Worm (Caenorhabditis elegans) whole organism, L2 larva: Measurements from ENCODE around the gene glb-30.

Experiments used
- C34F6.9 ChIP-seq: fragments of 150-350 bp; optimal IDR thresholded peaks from 2 replicates; lab custom pipeline; 2014; ENCODE audit warnings: missing biosample characterization, missing genetic modification characterization
- F13H6.1 ChIP-seq: sonication (generic microtip); optimal IDR thresholded peaks from 2 replicates; lab custom pipeline; 2016; ENCODE audit warnings: missing genetic modification characterization, missing compliant biosample characterization
- R02D3.7 ChIP-seq: fragments of 150-350 bp; optimal IDR thresholded peaks from 2 replicates; lab custom pipeline; 2014; ENCODE audit warnings: missing biosample characterization, missing genetic modification characterization
- Y55F3AM.14 ChIP-seq: fragments of 200-800 bp; sonication (Bioruptor generic); optimal IDR thresholded peaks from 2 replicates; lab custom pipeline; 2018; ENCODE audit warnings: mild to moderate bottlenecking, missing genetic modification characterization, missing compliant biosample characterization
- ZK546.5 ChIP-seq: sonication (generic microtip); optimal IDR thresholded peaks from 2 replicates; lab custom pipeline; 2017; ENCODE audit warnings: missing biosample characterization, missing genetic modification characterization
- alr-1 ChIP-seq: fragments of 150-350 bp; optimal IDR thresholded peaks from 2 replicates; lab custom pipeline; 2014; ENCODE audit warnings: missing biosample characterization, missing genetic modification characterization
- aly-2 ChIP-seq: fragments of 150-350 bp; optimal IDR thresholded peaks from 2 replicates; lab custom pipeline; 2014; ENCODE audit warnings: missing biosample characterization, missing genetic modification characterization
- blmp-1 ChIP-seq: sonication (generic microtip); optimal IDR thresholded peaks from 2 replicates; lab custom pipeline; 2017; ENCODE audit warnings: missing genetic modification characterization, mild to moderate bottlenecking, missing compliant biosample characterization, antibody characterized with exemption, moderate library complexity; ENCODE audit not compliant: insufficient read depth
- ceh-82 ChIP-seq: fragments of 150-350 bp; optimal IDR thresholded peaks from 2 replicates; lab custom pipeline; 2014; ENCODE audit warnings: missing biosample characterization, missing genetic modification characterization
- crh-2 ChIP-seq: sonication (generic microtip); optimal IDR thresholded peaks from 2 replicates; lab custom pipeline; 2017; ENCODE audit warnings: missing biosample characterization, missing genetic modification characterization
- dmd-4 ChIP-seq: sonication (generic microtip); optimal IDR thresholded peaks from 2 replicates; lab custom pipeline; 2017; ENCODE audit warnings: missing biosample characterization, missing genetic modification characterization
- egl-27 ChIP-seq: sonication (generic microtip); optimal IDR thresholded peaks from 3 replicates; lab custom pipeline; 2017; ENCODE audit warnings: missing biosample characterization, missing genetic modification reagents, missing genetic modification characterization
- elt-1 ChIP-seq: fragments of 150-350 bp; optimal IDR thresholded peaks from 2 replicates; lab custom pipeline; 2014; ENCODE audit warnings: missing biosample characterization, missing genetic modification characterization
- elt-3 ChIP-seq: sonication (generic microtip); optimal IDR thresholded peaks from 2 replicates; lab custom pipeline; 2017; ENCODE audit warnings: missing biosample characterization, missing genetic modification characterization
- fos-1 ChIP-seq: fragments of 150-350 bp; optimal IDR thresholded peaks from 2 replicates; lab custom pipeline; 2014; ENCODE audit warnings: missing biosample characterization, missing genetic modification characterization
- gmeb-1 ChIP-seq: fragments of 150-350 bp; optimal IDR thresholded peaks from 2 replicates; lab custom pipeline; 2014; ENCODE audit warnings: missing biosample characterization, missing genetic modification characterization
- lin-11 ChIP-seq: fragments of 150-350 bp; sonication (generic microtip); optimal IDR thresholded peaks from 2 replicates; lab custom pipeline; 2014; ENCODE audit warnings: missing biosample characterization, missing genetic modification characterization, inconsistent platforms, mixed read lengths
- lin-13 ChIP-seq: fragments of 150-350 bp; optimal IDR thresholded peaks from 2 replicates; lab custom pipeline; 2014; ENCODE audit warnings: missing biosample characterization, missing genetic modification reagents, missing genetic modification characterization
- lsy-2 ChIP-seq, 2 experiments: fragments of 150-350 bp in 1 of 2; sonication (generic microtip) in 1 of 2; optimal IDR thresholded peaks; 2 replicates each; lab custom pipeline; 2014 to 2017; ENCODE audit warnings: missing biosample characterization in 2 of 2, missing genetic modification characterization in 2 of 2
- mab-5 ChIP-seq: fragments of 150-350 bp; optimal IDR thresholded peaks from 2 replicates; lab custom pipeline; 2014; ENCODE audit warnings: missing biosample characterization, missing genetic modification characterization
- mbf-1 ChIP-seq: sonication (generic microtip); optimal IDR thresholded peaks from 2 replicates; lab custom pipeline; 2017; ENCODE audit warnings: missing biosample characterization, missing genetic modification characterization
- mdl-1 ChIP-seq, 2 experiments: fragments of 150-350 bp in 1 of 2; sonication (generic microtip) in 1 of 2; optimal IDR thresholded peaks; 2 replicates each; lab custom pipeline; 2017; ENCODE audit warnings: missing biosample characterization in 2 of 2, missing genetic modification characterization in 2 of 2
- nhr-10 ChIP-seq: sonication (generic microtip); optimal IDR thresholded peaks from 2 replicates; lab custom pipeline; 2017; ENCODE audit warnings: missing biosample characterization, missing genetic modification characterization
- nhr-11 ChIP-seq: fragments of 150-350 bp; optimal IDR thresholded peaks from 2 replicates; lab custom pipeline; 2014; ENCODE audit warnings: missing biosample characterization, missing genetic modification characterization
- nhr-12 ChIP-seq: fragments of 150-350 bp; optimal IDR thresholded peaks from 2 replicates; lab custom pipeline; 2014; ENCODE audit warnings: missing biosample characterization, missing genetic modification characterization
- nhr-129 ChIP-seq: fragments of 150-350 bp; optimal IDR thresholded peaks from 2 replicates; lab custom pipeline; 2014; ENCODE audit warnings: missing biosample characterization, missing genetic modification characterization
- nhr-21 ChIP-seq: fragments of 150-350 bp; optimal IDR thresholded peaks from 2 replicates; lab custom pipeline; 2014; ENCODE audit warnings: missing biosample characterization, missing genetic modification characterization
- nhr-23 ChIP-seq: fragments of 150-350 bp; optimal IDR thresholded peaks from 2 replicates; lab custom pipeline; 2014; ENCODE audit warnings: missing biosample characterization, missing genetic modification reagents, missing genetic modification characterization
- nhr-237 ChIP-seq: fragments of 150-350 bp; optimal IDR thresholded peaks from 2 replicates; lab custom pipeline; 2014; ENCODE audit warnings: missing biosample characterization, missing genetic modification characterization
- nhr-25 ChIP-seq: fragments of 150-350 bp; sonication (generic microtip); optimal IDR thresholded peaks from 3 replicates; lab custom pipeline; 2014; ENCODE audit warnings: missing biosample characterization, missing genetic modification characterization
- nhr-6 ChIP-seq: fragments of 150-350 bp; optimal IDR thresholded peaks from 2 replicates; lab custom pipeline; 2014; ENCODE audit warnings: missing biosample characterization, missing genetic modification characterization
- nhr-77 ChIP-seq: fragments of 150-350 bp; optimal IDR thresholded peaks from 2 replicates; lab custom pipeline; 2014; ENCODE audit warnings: missing biosample characterization, missing genetic modification characterization
- peb-1 ChIP-seq: fragments of 150-350 bp; optimal IDR thresholded peaks from 2 replicates; lab custom pipeline; 2014; ENCODE audit warnings: missing biosample characterization, missing genetic modification characterization
- sem-4 ChIP-seq: fragments of 150-350 bp; optimal IDR thresholded peaks from 2 replicates; lab custom pipeline; 2014; ENCODE audit warnings: missing biosample characterization, missing genetic modification reagents, missing genetic modification characterization
- skn-1 ChIP-seq: sonication (generic microtip); optimal IDR thresholded peaks from 2 replicates; lab custom pipeline; 2017; ENCODE audit warnings: missing biosample characterization, missing genetic modification characterization
- sma-9 ChIP-seq, 2 experiments: fragments of 150-350 bp in 1 of 2; sonication (generic microtip) in 1 of 2; optimal IDR thresholded peaks; 2 replicates each; lab custom pipeline; 2014 to 2016; ENCODE audit warnings: missing genetic modification characterization in 2 of 2, mild to moderate bottlenecking in 1 of 2, missing biosample characterization in 1 of 2, missing compliant biosample characterization in 1 of 2, missing genetic modification reagents in 1 of 2, moderate library complexity in 1 of 2
- snpc-4 ChIP-seq: fragments of 150-350 bp; optimal IDR thresholded peaks from 2 replicates; lab custom pipeline; 2014; ENCODE audit warnings: missing biosample characterization, missing genetic modification characterization
- unc-39 ChIP-seq: fragments of 150-350 bp; optimal IDR thresholded peaks from 2 replicates; lab custom pipeline; 2014; ENCODE audit warnings: missing biosample characterization, missing genetic modification characterization
- unc-55 ChIP-seq: fragments of 150-350 bp; sonication (generic microtip); optimal IDR thresholded peaks from 3 replicates; lab custom pipeline; 2014; ENCODE audit warnings: missing biosample characterization, missing genetic modification reagents, missing genetic modification characterization
- zag-1 ChIP-seq: fragments of 150-350 bp; optimal IDR thresholded peaks from 2 replicates; lab custom pipeline; 2014; ENCODE audit warnings: missing biosample characterization, missing genetic modification characterization
- ztf-1 ChIP-seq: fragments of 200-800 bp; sonication (Bioruptor generic); conservative IDR thresholded peaks from 2 replicates; pipeline ENCODE4 v1.3.6; 2022; ENCODE audit warnings: missing genetic modification characterization, missing compliant biosample characterization
- ztf-11 ChIP-seq: sonication (generic microtip); optimal IDR thresholded peaks from 2 replicates; lab custom pipeline; 2017; ENCODE audit warnings: missing biosample characterization, missing genetic modification characterization
- ztf-4 ChIP-seq: fragments of 150-350 bp; optimal IDR thresholded peaks from 2 replicates; lab custom pipeline; 2014; ENCODE audit warnings: missing biosample characterization, missing genetic modification characterization

The glb-30 gene

ce11 chrIII:1621330-1621729 lies 47.1 kb downstream of the glb-30 start:
- TF ChIP-seq ZK546.5 (tag; lab: Kevin White, UChicago): no peak
- TF ChIP-seq fos-1 (tag; lab: Kevin White, UChicago): no peak
- TF ChIP-seq lin-13 (GFP tag; lab: Kevin White, UChicago): no peak
- TF ChIP-seq elt-3: no peak
- no peak for TF ChIP-seq ceh-82 (tag; lab: Kevin White, UChicago)
- no peak for TF ChIP-seq sma-9 (GFP tag; optimal IDR thresholded peaks at IDR 0.05; lab: Kevin White, UChicago)
- TF ChIP-seq sma-9 (tag; optimal IDR thresholded peaks at IDR 0.05; lab: Kevin White, UChicago): no peak
- no peak for TF ChIP-seq mab-5 (tag; lab: Kevin White, UChicago)
- TF ChIP-seq unc-55: no peak
- no peak for TF ChIP-seq Y55F3AM.14 (GFP tag; lab: Kevin White, UChicago)
- no peak for TF ChIP-seq gmeb-1 (tag; lab: Kevin White, UChicago)
- TF ChIP-seq skn-1 (tag; lab: Kevin White, UChicago): no peak
- no peak for TF ChIP-seq mdl-1 (tag; optimal IDR thresholded peaks at IDR 0.05; lab: Kevin White, UChicago)
- TF ChIP-seq R02D3.7: no peak
- no peak for TF ChIP-seq C34F6.9
- TF ChIP-seq egl-27 (tag; lab: Kevin White, UChicago): no peak
- TF ChIP-seq dmd-4 (tag; lab: Kevin White, UChicago): no peak
- TF ChIP-seq nhr-129 (tag; lab: Kevin White, UChicago): no peak
- TF ChIP-seq alr-1: no peak

- TF ChIP-seq ceh-82 (tag; lab: Kevin White, UChicago) (no peak), nhr-129 (tag; lab: Kevin White, UChicago) (no peak), ztf-1 (GFP tag; lab: Robert Waterston, UW) (no peak), dmd-4 (tag; lab: Kevin White, UChicago) (no peak), mdl-1 (tag; optimal IDR thresholded peaks at IDR 0.05; lab: Kevin White, UChicago) (no peak), nhr-10 (tag; lab: Kevin White, UChicago) (no peak), nhr-11 (tag; lab: Kevin White, UChicago) (no peak), F13H6.1 (no peak), unc-55 (no peak)
Measured at ce11 chrIII:1619890-1620289, 48.5 kb downstream of the glb-30 start.

ce11 chrIII:1619442-1619841 lies 49.0 kb downstream of the glb-30 start, which contains the start of gene hsp-60:
Gene hsp-60, plus strand, starts transcription at chrIII:1619742.
- TF ChIP-seq mab-5 (tag; lab: Kevin White, UChicago): no peak
- no peak for TF ChIP-seq ztf-4
- TF ChIP-seq nhr-25 (tag; lab: Kevin White, UChicago): no peak
- no peak for TF ChIP-seq C34F6.9
- no peak for TF ChIP-seq crh-2
- TF ChIP-seq gmeb-1 (tag; lab: Kevin White, UChicago): no peak
- no peak for TF ChIP-seq nhr-11 (tag; lab: Kevin White, UChicago)
- no peak for TF ChIP-seq R02D3.7
- no peak for TF ChIP-seq F13H6.1
- TF ChIP-seq elt-3: no peak
- no peak for TF ChIP-seq nhr-12 (tag; lab: Kevin White, UChicago)
- no peak for TF ChIP-seq dmd-4 (tag; lab: Kevin White, UChicago)
- no peak for TF ChIP-seq nhr-10 (tag; lab: Kevin White, UChicago)
- TF ChIP-seq unc-39 (tag; lab: Kevin White, UChicago): no peak
- no peak for TF ChIP-seq unc-55
- no peak for TF ChIP-seq nhr-23 (tag; lab: Kevin White, UChicago)
- TF ChIP-seq aly-2 (tag; lab: Kevin White, UChicago): no peak
- TF ChIP-seq peb-1 (tag; lab: Kevin White, UChicago): no peak
- no peak for TF ChIP-seq snpc-4 (tag; lab: Kevin White, UChicago)
- TF ChIP-seq nhr-77 (tag; lab: Kevin White, UChicago): no peak

- TF ChIP-seq mbf-1 (tag; lab: Kevin White, UChicago) (peak; percentile 56), peb-1 (tag; lab: Kevin White, UChicago) (no peak), ZK546.5 (tag; lab: Kevin White, UChicago) (peak; percentile 82), zag-1 (tag; lab: Kevin White, UChicago) (peak; percentile 76), blmp-1 (tag; lab: Kevin White, UChicago) (peak; percentile 84), aly-2 (tag; lab: Kevin White, UChicago) (peak; percentile 44), lin-13 (GFP tag; lab: Kevin White, UChicago) (peak; percentile 98), C34F6.9 (peak; percentile 95), snpc-4 (tag; lab: Kevin White, UChicago) (peak; percentile 61), nhr-237 (tag; lab: Kevin White, UChicago) (peak; percentile 87), R02D3.7 (peak; percentile 76), nhr-6 (tag; lab: Kevin White, UChicago) (peak; percentile 93), nhr-129 (tag; lab: Kevin White, UChicago) (peak; percentile 99), nhr-23 (tag; lab: Kevin White, UChicago) (no peak), nhr-25 (tag; lab: Kevin White, UChicago) (peak; percentile 98), alr-1 (no peak), elt-3 (no peak), nhr-10 (tag; lab: Kevin White, UChicago) (peak; percentile 92), fos-1 (tag; lab: Kevin White, UChicago) (peak; percentile 84), ztf-1 (GFP tag; lab: Robert Waterston, UW) (0 out of 2 replicates have a peak, but pooled peaks have one; percentile 76), nhr-21 (tag; lab: Kevin White, UChicago) (peak; percentile 97), ztf-11 (tag; lab: Kevin White, UChicago) (peak; percentile 75), egl-27 (tag; lab: Kevin White, UChicago) (peak; percentile 91), lsy-2 (tag; optimal IDR thresholded peaks at IDR 0.05; lab: Kevin White, UChicago) (peak; percentile 98), nhr-77 (tag; lab: Kevin White, UChicago) (peak; percentile 82), mab-5 (tag; lab: Kevin White, UChicago) (peak; percentile 97), nhr-11 (tag; lab: Kevin White, UChicago) (no peak), elt-1 (no peak), sem-4 (tag; lab: Kevin White, UChicago) (peak; percentile 97), unc-55 (peak; percentile 99), crh-2 (peak; percentile 97), lin-11 (peak; percentile 100)
Measured at ce11 chrIII:1618915-1619314, 49.5 kb downstream of the glb-30 start, which contains the start of gene Y22D7AL.10. Gene Y22D7AL.10, minus strand, starts transcription at chrIII:1618929.
